Worm (Caenorhabditis elegans) whole organism, L4/young adult: ENCODE data around the gene mtm-5.

Experiments used
- W03F9.2 ChIP-seq: fragments of 150-350 bp; optimal IDR thresholded peaks from 2 replicates; lab custom pipeline; 2014; ENCODE audit warnings: missing biosample characterization, missing genetic modification characterization
- dao-5 ChIP-seq: sonication (generic microtip); optimal IDR thresholded peaks from 2 replicates; lab custom pipeline; 2016; ENCODE audit warnings: missing genotype, missing genetic modification characterization, moderate library complexity, missing compliant biosample characterization
- him-1 ChIP-seq: sonication (generic microtip); optimal IDR thresholded peaks from 2 replicates; lab custom pipeline; 2016; ENCODE audit warnings: missing genotype, missing genetic modification reagents, missing genetic modification characterization, missing compliant biosample characterization

- no peak for TF ChIP-seq him-1 (tag; lab: Kevin White, UChicago)
- no peak for TF ChIP-seq W03F9.2 (tag; lab: Kevin White, UChicago)
- TF ChIP-seq dao-5 (tag; lab: Kevin White, UChicago) = no peak
These were observed 35.0 kb upstream of the mtm-5 start for ce11 chrX:5278249-5278648.
